Fruit fly (Drosophila melanogaster) whole organism, embryonic: ENCODE results near the gene Pis.

Experiments
- CG1024 ChIP-seq: fragments of 200-800 bp; sonication (Bioruptor generic); IDR thresholded peaks from 2 replicates; pipeline ENCODE4 v1.3.6; 2022; ENCODE audit warnings: missing biosample characterization, missing genetic modification characterization
- CG15011 ChIP-seq: fragments of 200-800 bp; sonication (Bioruptor generic); optimal IDR thresholded peaks from 3 replicates; lab custom pipeline; 2018; ENCODE audit warnings: missing biosample characterization, mild to moderate bottlenecking, missing genetic modification characterization
- CG1647 ChIP-seq: fragments of 200-800 bp; sonication (Bioruptor generic); optimal IDR thresholded peaks from 3 replicates; lab custom pipeline; 2016; ENCODE audit warnings: missing biosample characterization, missing genetic modification characterization
- CG16863 ChIP-seq: fragments of 200-800 bp; sonication (Bioruptor generic); optimal IDR thresholded peaks from 3 replicates; lab custom pipeline; 2016; ENCODE audit warnings: missing biosample characterization, missing genetic modification characterization
- CG17361 ChIP-seq: fragments of 200-800 bp; sonication (Bioruptor generic); IDR thresholded peaks from 3 replicates; pipeline ENCODE4 v1.3.6; 2022; ENCODE audit warnings: missing biosample characterization, missing genetic modification characterization
- CG31224 ChIP-seq: fragments of 200-800 bp; sonication (Bioruptor generic); IDR thresholded peaks from 2 replicates; pipeline ENCODE4 v1.3.6; 2022; ENCODE audit warnings: missing biosample characterization, missing genetic modification characterization
- CG3847 ChIP-seq: fragments of 200-800 bp; sonication (Bioruptor generic); IDR thresholded peaks from 2 replicates; pipeline ENCODE4 v1.3.6; 2022; ENCODE audit warnings: missing biosample characterization, missing genetic modification characterization
- CG3995 ChIP-seq: fragments of 200-800 bp; sonication (Bioruptor generic); optimal IDR thresholded peaks from 3 replicates; lab custom pipeline; 2016; ENCODE audit warnings: missing biosample characterization, missing genetic modification characterization
- CG4360 ChIP-seq: fragments of 200-800 bp; sonication (Bioruptor generic); IDR thresholded peaks from 2 replicates; pipeline ENCODE4 v1.3.6; 2022; ENCODE audit warnings: missing biosample characterization, missing genetic modification characterization
- CG5953 ChIP-seq: fragments of 200-800 bp; sonication (Bioruptor generic); IDR thresholded peaks from 2 replicates; pipeline ENCODE4 v1.3.6; 2022; ENCODE audit warnings: missing biosample characterization, missing genetic modification characterization
- CG6254 ChIP-seq: fragments of 200-800 bp; sonication (Bioruptor generic); optimal IDR thresholded peaks from 3 replicates; lab custom pipeline; 2017; ENCODE audit warnings: mild to moderate bottlenecking, missing biosample characterization, missing genetic modification reagents, missing genetic modification characterization
- CG6654 ChIP-seq: fragments of 200-800 bp; sonication (Bioruptor generic); optimal IDR thresholded peaks from 2 replicates; lab custom pipeline; 2017; ENCODE audit warnings: missing biosample characterization, mild to moderate bottlenecking, missing genetic modification characterization
- CG8281 ChIP-seq: fragments of 200-800 bp; sonication (Bioruptor generic); optimal IDR thresholded peaks from 2 replicates; lab custom pipeline; 2018; ENCODE audit warnings: missing biosample characterization, mild to moderate bottlenecking, missing genetic modification characterization, moderate library complexity
- CG8924 ChIP-seq: fragments of 200-800 bp; optimal IDR thresholded peaks from 3 replicates; lab custom pipeline; 2019; ENCODE audit warnings: missing biosample characterization, mild to moderate bottlenecking, missing genetic modification characterization, moderate library complexity
- D19A ChIP-seq: fragments of 200-800 bp; optimal IDR thresholded peaks from 3 replicates; lab custom pipeline; 2019; ENCODE audit warnings: missing biosample characterization, mild to moderate bottlenecking, missing genetic modification characterization, moderate library complexity
- Deaf1 ChIP-seq: fragments of 200-800 bp; optimal IDR thresholded peaks from 3 replicates; lab custom pipeline; 2019; ENCODE audit warnings: missing biosample characterization, mild to moderate bottlenecking, missing genetic modification characterization, moderate library complexity
- Dfd ChIP-seq, 2 experiments: fragments of >200 bp; optimal IDR thresholded peaks; 2 replicates each; lab custom pipeline; 2017; ENCODE audit warnings: missing biosample characterization in 2 of 2, missing genetic modification characterization in 2 of 2
- Dll ChIP-seq: fragments of 200-800 bp; sonication (Bioruptor generic); IDR thresholded peaks from 4 replicates; pipeline ENCODE4 v1.3.6; 2022; ENCODE audit warnings: missing biosample characterization, missing genetic modification characterization; ENCODE audit not compliant: partially characterized antibody
- Ets97D ChIP-seq: fragments of 200-800 bp; sonication (Bioruptor generic); optimal IDR thresholded peaks from 3 replicates; lab custom pipeline; 2016; ENCODE audit warnings: missing biosample characterization, missing genetic modification characterization
- H2.0 ChIP-seq: fragments of 200-800 bp; sonication (Bioruptor generic); IDR thresholded peaks from 2 replicates; pipeline ENCODE4 v1.3.6; 2022; ENCODE audit warnings: missing biosample characterization, missing genetic modification characterization
- HHEX ChIP-seq: fragments of 200-800 bp; sonication (Bioruptor generic); optimal IDR thresholded peaks from 3 replicates; lab custom pipeline; 2017; ENCODE audit warnings: missing biosample characterization, mild to moderate bottlenecking, missing genetic modification characterization, missing genetic modification reagents
- Hr39 ChIP-seq: fragments of >200 bp; optimal IDR thresholded peaks from 2 replicates; lab custom pipeline; 2017
- Lim3 ChIP-seq: fragments of 200-800 bp; sonication (Bioruptor generic); IDR thresholded peaks from 2 replicates; pipeline ENCODE4 v1.3.6; 2022; ENCODE audit warnings: missing biosample characterization, missing genetic modification characterization
- MTF-1 ChIP-seq: fragments of 200-800 bp; sonication (Bioruptor generic); optimal IDR thresholded peaks from 2 replicates; lab custom pipeline; 2018; ENCODE audit warnings: missing biosample characterization, mild to moderate bottlenecking, missing genetic modification characterization, borderline replicate concordance
- Meics ChIP-seq: fragments of 200-800 bp; sonication (Bioruptor generic); optimal IDR thresholded peaks from 2 replicates; lab custom pipeline; 2017; ENCODE audit warnings: missing biosample characterization, mild to moderate bottlenecking, missing genetic modification characterization
- Mes4 ChIP-seq: fragments of 200-800 bp; sonication (Bioruptor generic); optimal IDR thresholded peaks from 2 replicates; lab custom pipeline; 2016; ENCODE audit warnings: missing biosample characterization, missing genetic modification characterization
- PHDP ChIP-seq: fragments of 200-800 bp; sonication (Bioruptor generic); optimal IDR thresholded peaks from 3 replicates; lab custom pipeline; 2018; ENCODE audit warnings: missing biosample characterization, mild to moderate bottlenecking, missing genetic modification characterization, moderate library complexity
- ap ChIP-seq: fragments of 200-800 bp; sonication (Bioruptor generic); IDR thresholded peaks from 2 replicates; pipeline ENCODE4 v1.3.6; 2022; ENCODE audit warnings: missing biosample characterization, missing genetic modification characterization
- ase ChIP-seq: fragments of 200-800 bp; sonication (Bioruptor generic); IDR thresholded peaks from 3 replicates; pipeline ENCODE4 v1.3.6; 2022; ENCODE audit warnings: missing biosample characterization, missing genetic modification characterization
- ato ChIP-seq: fragments of 200-800 bp; sonication (Bioruptor generic); IDR thresholded peaks from 2 replicates; pipeline ENCODE4 v1.3.6; 2022; ENCODE audit warnings: missing biosample characterization, missing genetic modification characterization; ENCODE audit not compliant: partially characterized antibody
- corto ChIP-seq: fragments of 200-800 bp; sonication (Bioruptor generic); optimal IDR thresholded peaks from 2 replicates; lab custom pipeline; 2016; ENCODE audit warnings: missing biosample characterization, mild to moderate bottlenecking, missing genetic modification characterization, moderate library complexity
- dmrt11E ChIP-seq: fragments of 200-800 bp; sonication (Bioruptor generic); optimal IDR thresholded peaks from 3 replicates; lab custom pipeline; 2018; ENCODE audit warnings: missing biosample characterization, mild to moderate bottlenecking, missing genetic modification characterization, moderate library complexity
- exex ChIP-seq: fragments of 200-800 bp; sonication (Bioruptor generic); optimal IDR thresholded peaks from 4 replicates; lab custom pipeline; 2018; ENCODE audit warnings: missing biosample characterization, mild to moderate bottlenecking, missing genetic modification characterization, moderate library complexity
- gce ChIP-seq: fragments of 200-800 bp; sonication (Bioruptor generic); IDR thresholded peaks from 3 replicates; pipeline ENCODE4 v1.3.6; 2022; ENCODE audit warnings: missing biosample characterization, missing genetic modification characterization
- gcm2 ChIP-seq: fragments of 200-800 bp; sonication (Bioruptor generic); optimal IDR thresholded peaks from 2 replicates; lab custom pipeline; 2016; ENCODE audit warnings: missing biosample characterization, missing genetic modification characterization
- jumu ChIP-seq: fragments of 200-800 bp; sonication (Bioruptor generic); optimal IDR thresholded peaks from 3 replicates; lab custom pipeline; 2016; ENCODE audit warnings: missing biosample characterization, missing genetic modification characterization
- lmd ChIP-seq: fragments of 200-800 bp; sonication (Bioruptor generic); IDR thresholded peaks from 2 replicates; pipeline ENCODE4 v1.3.6; 2022; ENCODE audit warnings: missing biosample characterization, missing genetic modification characterization
- pfk ChIP-seq: fragments of 200-800 bp; sonication (Bioruptor generic); optimal IDR thresholded peaks from 2 replicates; lab custom pipeline; 2018; ENCODE audit warnings: missing biosample characterization, mild to moderate bottlenecking, missing genetic modification characterization, moderate library complexity
- sc ChIP-seq, 3 experiments: fragments of >200 bp in 2 of 3; fragments of 200-800 bp in 1 of 3; sonication (Bioruptor generic) in 1 of 3; optimal IDR thresholded peaks; 2 replicates in 2 of 3; 3 replicates in 1 of 3; lab custom pipeline; 2017; ENCODE audit warnings: mild to moderate bottlenecking in 1 of 3, missing biosample characterization in 1 of 3, missing genetic modification characterization in 1 of 3, missing genetic modification reagents in 1 of 3
- sens ChIP-seq: fragments of 200-800 bp; sonication (Bioruptor generic); peaks from one replicate; lab custom pipeline; 2016; ENCODE audit warnings: missing biosample characterization, missing genetic modification characterization
- shn ChIP-seq: fragments of 200-800 bp; sonication (Bioruptor generic); optimal IDR thresholded peaks from 3 replicates; lab custom pipeline; 2016; ENCODE audit warnings: missing biosample characterization, missing genetic modification characterization
- slbo ChIP-seq: fragments of 200-800 bp; sonication (Bioruptor generic); IDR thresholded peaks from 2 replicates; pipeline ENCODE4 v1.3.6; 2022; ENCODE audit warnings: missing biosample characterization, missing genetic modification characterization
- sna ChIP-seq: fragments of 200-800 bp; sonication (Bioruptor generic); IDR thresholded peaks from 2 replicates; pipeline ENCODE4 v1.3.6; 2022; ENCODE audit warnings: missing biosample characterization, missing genetic modification characterization; ENCODE audit not compliant: partially characterized antibody
- sr ChIP-seq: fragments of 200-800 bp; sonication (Bioruptor generic); IDR thresholded peaks from 3 replicates; pipeline ENCODE4 v1.3.6; 2022; ENCODE audit warnings: missing biosample characterization, missing genetic modification characterization
- tna ChIP-seq: fragments of 200-800 bp; sonication (Bioruptor generic); IDR thresholded peaks from 2 replicates; pipeline ENCODE4 v1.3.6; 2022; ENCODE audit warnings: missing biosample characterization, missing genetic modification characterization; ENCODE audit not compliant: partially characterized antibody
- trem ChIP-seq: fragments of 200-800 bp; optimal IDR thresholded peaks from 3 replicates; lab custom pipeline; 2019; ENCODE audit warnings: missing biosample characterization, mild to moderate bottlenecking, missing genetic modification characterization, moderate library complexity
- ttk ChIP-seq: fragments of 200-800 bp; sonication (Bioruptor generic); IDR thresholded peaks from 2 replicates; pipeline ENCODE4 v2.1.2; 2022; ENCODE audit warnings: missing biosample characterization, missing genetic modification characterization
- unc-4 ChIP-seq: fragments of 200-800 bp; sonication (Bioruptor generic); IDR thresholded peaks from 2 replicates; pipeline ENCODE4 v1.3.6; 2022; ENCODE audit warnings: missing biosample characterization, missing genetic modification characterization; ENCODE audit not compliant: partially characterized antibody
- vnd ChIP-seq: fragments of 200-800 bp; sonication (Bioruptor generic); IDR thresholded peaks from 3 replicates; pipeline ENCODE4 v1.3.6; 2022; ENCODE audit warnings: missing biosample characterization, missing genetic modification characterization; ENCODE audit not compliant: partially characterized antibody
- wdn ChIP-seq: fragments of 200-800 bp; sonication (Bioruptor generic); IDR thresholded peaks from 2 replicates; pipeline ENCODE4 v1.3.6; 2022; ENCODE audit warnings: missing biosample characterization, missing genetic modification characterization
- zf30C ChIP-seq: fragments of 200-800 bp; sonication (Bioruptor generic); optimal IDR thresholded peaks from 3 replicates; lab custom pipeline; 2018; ENCODE audit warnings: missing biosample characterization, mild to moderate bottlenecking, missing genetic modification characterization

Gene Pis

DNA sequence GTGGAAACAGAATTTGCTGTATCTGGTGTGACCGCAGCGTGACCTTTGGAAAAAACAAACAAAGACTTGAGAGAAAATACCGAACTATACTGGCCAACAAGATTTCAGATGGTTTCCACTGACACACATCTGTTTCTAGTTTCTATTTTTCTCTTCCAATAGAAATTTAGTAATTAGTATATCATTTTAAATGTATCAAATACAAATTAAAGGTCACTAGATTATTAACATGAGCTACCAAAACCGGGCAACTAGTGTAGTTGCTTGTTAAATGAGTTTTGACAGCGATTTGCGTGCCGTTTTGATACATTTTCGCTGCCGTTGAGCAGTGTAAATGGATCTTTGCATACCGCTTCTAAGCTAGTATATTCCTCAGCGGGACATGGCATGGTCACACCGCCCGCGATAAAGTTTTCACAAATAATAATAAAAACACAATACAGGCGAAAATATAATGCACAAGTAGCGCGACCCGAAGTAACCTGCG is at the start of gene Pis, which contains the start of gene Hap40 (continued):
- TF ChIP-seq sc (optimal IDR thresholded peaks at IDR 0.05; lab: Kevin White, UChicago) (no peak), sc (GFP tag; optimal IDR thresholded peaks at IDR 0.05; lab: Kevin White, UChicago) (peak; percentile 40), sr (no peak), PHDP (peak; percentile 66), CG31224 (GFP tag; lab: Robert Waterston, UW) (peak; percentile 58), Dfd (GFP tag; optimal IDR thresholded peaks at IDR 0.05; lab: Kevin White, UChicago) (peak in 1 of 2 experiments; percentile 13), Hr39 (no peak), CG6254 (GFP tag; lab: Kevin White, UChicago) (no peak), Lim3 (GFP tag; lab: Robert Waterston, UW) (no peak), Deaf1 (tag; lab: Kevin White, UChicago) (peak; percentile 23), gcm2 (GFP tag; lab: Kevin White, UChicago) (no peak), CG4360 (GFP tag; lab: Robert Waterston, UW) (no peak), ato (no peak), CG3995 (peak; percentile 69), wdn (peak; percentile 29; the same call in 1 of the 2 replicates), CG1024 (GFP tag; lab: Robert Waterston, UW) (no peak), MTF-1 (GFP tag; lab: Kevin White, UChicago) (no peak), gce (GFP tag; lab: Robert Waterston, UW) (no peak), lmd (GFP tag; lab: Robert Waterston, UW) (peak; percentile 86), Mes4 (GFP tag; lab: Kevin White, UChicago) (no peak), Dll (GFP tag; lab: Robert Waterston, UW) (no peak), CG17361 (GFP tag; lab: Robert Waterston, UW) (peak; percentile 88), Meics (GFP tag; lab: Kevin White, UChicago) (peak; percentile 67), exex (tag; lab: Kevin White, UChicago) (no peak), CG8924 (peak; percentile 77), slbo (peak; percentile 82), CG6654 (GFP tag; lab: Kevin White, UChicago) (no peak), vnd (no peak), D19A (tag; lab: Kevin White, UChicago) (peak; percentile 51), HHEX (GFP tag; lab: Kevin White, UChicago) (peak; percentile 64), Ets97D (peak; percentile 44), ase (GFP tag; lab: Robert Waterston, UW) (peak; percentile 56; the same call in 1 of the 3 replicates), sens (GFP tag; lab: Kevin White, UChicago) (peak; percentile 91), CG8281 (tag; lab: Kevin White, UChicago) (peak; percentile 37), CG1647 (GFP tag; lab: Kevin White, UChicago) (peak; percentile 48), trem (tag; lab: Kevin White, UChicago) (peak; percentile 58), corto (GFP tag; lab: Kevin White, UChicago) (no peak), shn (peak; percentile 41), CG3847 (peak; percentile 81), ap (peak; percentile 47), dmrt11E (tag; lab: Kevin White, UChicago) (peak; percentile 76), CG16863 (GFP tag; lab: Kevin White, UChicago) (no peak), zf30C (GFP tag; lab: Kevin White, UChicago) (peak; percentile 0), CG5953 (GFP tag; lab: Robert Waterston, UW) (no peak), CG15011 (GFP tag; lab: Kevin White, UChicago) (peak; percentile 32), tna (GFP tag; lab: Robert Waterston, UW) (no peak), H2.0 (peak; percentile 26; the same call in 1 of the 2 replicates), ttk (GFP tag; lab: Robert Waterston, UW) (peak; percentile 57; the same call in 1 of the 2 replicates), sna (GFP tag; lab: Robert Waterston, UW) (no peak), pfk (GFP tag; lab: Kevin White, UChicago) (no peak), jumu (GFP tag; lab: Kevin White, UChicago) (peak; percentile 55), unc-4 (no peak)
